Fruit fly (Drosophila melanogaster) whole organism, embryonic: ENCODE results near the gene CG11791.

Experiments used
- Bdp1 ChIP-seq: fragments of 200-800 bp; sonication (Bioruptor generic); optimal IDR thresholded peaks from 3 replicates; lab custom pipeline; 2016; ENCODE audit warnings: missing biosample characterization, missing genetic modification characterization
- CG10462 ChIP-seq: fragments of 200-800 bp; sonication (Bioruptor generic); optimal IDR thresholded peaks from 2 replicates; lab custom pipeline; 2016; ENCODE audit warnings: missing biosample characterization, missing genetic modification characterization
- CG10979 ChIP-seq: fragments of 200-800 bp; sonication (Bioruptor generic); optimal IDR thresholded peaks from 2 replicates; lab custom pipeline; 2018; ENCODE audit warnings: missing biosample characterization, mild to moderate bottlenecking, missing genetic modification characterization, moderate library complexity
- CG12942 ChIP-seq: fragments of 200-800 bp; sonication (Bioruptor generic); optimal IDR thresholded peaks from 3 replicates; lab custom pipeline; 2016; ENCODE audit warnings: missing biosample characterization, missing genetic modification characterization
- CG15479 ChIP-seq: fragments of 200-800 bp; sonication (Bioruptor generic); optimal IDR thresholded peaks from 3 replicates; lab custom pipeline; 2019; ENCODE audit warnings: missing biosample characterization, mild to moderate bottlenecking, missing genetic modification characterization, moderate library complexity
- CG16813 ChIP-seq: fragments of 200-800 bp; sonication (Bioruptor generic); IDR thresholded peaks from 3 replicates; pipeline ENCODE4 v1.3.6; 2022; ENCODE audit warnings: missing biosample characterization, missing genetic modification characterization; ENCODE audit not compliant: partially characterized antibody
- CG17612 ChIP-seq: fragments of 200-800 bp; sonication (Bioruptor generic); IDR thresholded peaks from 2 replicates; pipeline ENCODE4 v1.3.6; 2022; ENCODE audit warnings: missing biosample characterization, missing genetic modification characterization
- CG17829 ChIP-seq: fragments of 200-800 bp; optimal IDR thresholded peaks from 2 replicates; lab custom pipeline; 2019; ENCODE audit warnings: missing biosample characterization, mild to moderate bottlenecking, missing genetic modification characterization, moderate library complexity
- CG31224 ChIP-seq: fragments of 200-800 bp; sonication (Bioruptor generic); IDR thresholded peaks from 2 replicates; pipeline ENCODE4 v1.3.6; 2022; ENCODE audit warnings: missing biosample characterization, missing genetic modification characterization
- CG31388 ChIP-seq: fragments of 200-800 bp; sonication (Bioruptor generic); optimal IDR thresholded peaks from 2 replicates; lab custom pipeline; 2016; ENCODE audit warnings: missing biosample characterization, missing genetic modification characterization
- CG4282 ChIP-seq: fragments of 200-800 bp; sonication (Bioruptor generic); optimal IDR thresholded peaks from 2 replicates; lab custom pipeline; 2016; ENCODE audit warnings: missing biosample characterization, missing genetic modification characterization
- CG4730 ChIP-seq: fragments of 200-800 bp; sonication (Bioruptor generic); IDR thresholded peaks from 2 replicates; pipeline ENCODE4 v1.3.6; 2022; ENCODE audit warnings: missing biosample characterization, missing genetic modification characterization
- CG6654 ChIP-seq: fragments of 200-800 bp; sonication (Bioruptor generic); optimal IDR thresholded peaks from 2 replicates; lab custom pipeline; 2017; ENCODE audit warnings: missing biosample characterization, mild to moderate bottlenecking, missing genetic modification characterization
- CG6813 ChIP-seq: fragments of 200-800 bp; sonication (Bioruptor generic); optimal IDR thresholded peaks from 2 replicates; lab custom pipeline; 2017; ENCODE audit warnings: missing biosample characterization, missing genetic modification characterization, mild to moderate bottlenecking, moderate library complexity, missing genetic modification reagents
- CG9609 ChIP-seq: fragments of 200-800 bp; sonication (Bioruptor generic); optimal IDR thresholded peaks from 3 replicates; lab custom pipeline; 2016; ENCODE audit warnings: missing biosample characterization, missing genetic modification characterization
- CHES-1-like ChIP-seq: fragments of 200-800 bp; sonication (Bioruptor generic); optimal IDR thresholded peaks from 2 replicates; lab custom pipeline; 2016; ENCODE audit warnings: missing biosample characterization, missing genetic modification characterization
- Chrac-16 ChIP-seq: fragments of 200-800 bp; sonication (Bioruptor generic); optimal IDR thresholded peaks from 3 replicates; lab custom pipeline; 2016; ENCODE audit warnings: missing biosample characterization, missing genetic modification characterization
- Dll ChIP-seq: fragments of 200-800 bp; sonication (Bioruptor generic); IDR thresholded peaks from 4 replicates; pipeline ENCODE4 v1.3.6; 2022; ENCODE audit warnings: missing biosample characterization, missing genetic modification characterization; ENCODE audit not compliant: partially characterized antibody
- E2f1 ChIP-seq: fragments of 200-800 bp; sonication (Bioruptor generic); IDR thresholded peaks from 2 replicates; pipeline ENCODE4 v1.3.6; 2022; ENCODE audit warnings: missing biosample characterization, missing genetic modification characterization
- Ets65A ChIP-seq: fragments of 200-800 bp; sonication (Bioruptor generic); peaks from one replicate; lab custom pipeline; 2016; ENCODE audit warnings: missing biosample characterization, missing genetic modification characterization
- HLH54F ChIP-seq: fragments of 200-800 bp; sonication (Bioruptor generic); optimal IDR thresholded peaks from 3 replicates; lab custom pipeline; 2016; ENCODE audit warnings: missing biosample characterization, missing genetic modification characterization
- HmgZ ChIP-seq: fragments of 200-800 bp; sonication (Bioruptor generic); optimal IDR thresholded peaks from 2 replicates; lab custom pipeline; 2018; ENCODE audit warnings: missing biosample characterization, mild to moderate bottlenecking, missing genetic modification characterization
- Hr78 ChIP-seq, 2 experiments: fragments of 200-800 bp in 1 of 2; fragments of >200 bp in 1 of 2; sonication (Bioruptor generic) in 1 of 2; optimal IDR thresholded peaks; 2 replicates each; lab custom pipeline; 2017 to 2019; ENCODE audit warnings: missing biosample characterization in 2 of 2, missing genetic modification characterization in 2 of 2, mild to moderate bottlenecking in 1 of 2, moderate library complexity in 1 of 2
- MTF-1 ChIP-seq: fragments of 200-800 bp; sonication (Bioruptor generic); optimal IDR thresholded peaks from 2 replicates; lab custom pipeline; 2018; ENCODE audit warnings: missing biosample characterization, mild to moderate bottlenecking, missing genetic modification characterization, borderline replicate concordance
- NC2β ChIP-seq: fragments of 200-800 bp; sonication (Bioruptor generic); optimal IDR thresholded peaks from 2 replicates; lab custom pipeline; 2016; ENCODE audit warnings: missing biosample characterization, missing genetic modification characterization
- PHDP ChIP-seq: fragments of 200-800 bp; sonication (Bioruptor generic); optimal IDR thresholded peaks from 3 replicates; lab custom pipeline; 2018; ENCODE audit warnings: missing biosample characterization, mild to moderate bottlenecking, missing genetic modification characterization, moderate library complexity
- Ptx1 ChIP-seq: fragments of 200-800 bp; sonication (Bioruptor generic); IDR thresholded peaks from 2 replicates; pipeline ENCODE4 v1.3.6; 2022; ENCODE audit warnings: missing biosample characterization, missing genetic modification characterization
- Sin3A ChIP-seq: fragments of >200 bp; optimal IDR thresholded peaks from 2 replicates; lab custom pipeline; 2018
- Sry-β ChIP-seq: fragments of 200-800 bp; sonication (Bioruptor generic); optimal IDR thresholded peaks from 2 replicates; lab custom pipeline; 2018; ENCODE audit warnings: missing biosample characterization, mild to moderate bottlenecking, missing genetic modification characterization, moderate library complexity
- ac ChIP-seq: fragments of 200-800 bp; sonication (Bioruptor generic); optimal IDR thresholded peaks from 3 replicates; lab custom pipeline; 2017; ENCODE audit warnings: missing biosample characterization, mild to moderate bottlenecking, missing genetic modification characterization
- ash1 ChIP-seq: fragments of 200-800 bp; sonication (Bioruptor generic); optimal IDR thresholded peaks from 2 replicates; lab custom pipeline; 2018; ENCODE audit warnings: missing biosample characterization, mild to moderate bottlenecking, missing genetic modification characterization
- chif ChIP-seq, 2 experiments: fragments of 200-800 bp; sonication (Bioruptor generic); optimal IDR thresholded peaks; 3 replicates each; lab custom pipeline; 2016; ENCODE audit warnings: missing biosample characterization in 2 of 2, missing genetic modification characterization in 2 of 2
- danr ChIP-seq: fragments of 200-800 bp; sonication (Bioruptor generic); IDR thresholded peaks from 2 replicates; pipeline ENCODE4 v1.3.6; 2022; ENCODE audit warnings: missing biosample characterization, missing genetic modification characterization
- fru ChIP-seq: fragments of >200 bp; optimal IDR thresholded peaks from 2 replicates; lab custom pipeline; 2017
- gcm ChIP-seq: fragments of 200-800 bp; sonication (Bioruptor generic); optimal IDR thresholded peaks from 2 replicates; lab custom pipeline; 2019; ENCODE audit warnings: missing biosample characterization, mild to moderate bottlenecking, missing genetic modification characterization, moderate library complexity
- h ChIP-seq: fragments of >200 bp; optimal IDR thresholded peaks from 2 replicates; lab custom pipeline; 2017
- hth ChIP-seq: fragments of >200 bp; optimal IDR thresholded peaks from 2 replicates; lab custom pipeline; 2017; ENCODE audit warnings: inconsistent platforms
- kah ChIP-seq: fragments of 200-800 bp; sonication (Bioruptor generic); optimal IDR thresholded peaks from 2 replicates; lab custom pipeline; 2018; ENCODE audit warnings: missing biosample characterization, mild to moderate bottlenecking, missing genetic modification characterization
- kay ChIP-seq: fragments of 200-800 bp; sonication (Bioruptor generic); optimal IDR thresholded peaks from 2 replicates; lab custom pipeline; 2016; ENCODE audit warnings: missing biosample characterization, missing genetic modification characterization
- mam ChIP-seq: fragments of 200-800 bp; sonication (Bioruptor generic); optimal IDR thresholded peaks from 3 replicates; lab custom pipeline; 2016; ENCODE audit warnings: missing biosample characterization, missing genetic modification characterization
- mirr ChIP-seq: fragments of 200-800 bp; sonication (Bioruptor generic); optimal IDR thresholded peaks from 3 replicates; lab custom pipeline; 2018; ENCODE audit warnings: missing biosample characterization, mild to moderate bottlenecking, missing genetic modification characterization
- nau ChIP-seq: fragments of 200-800 bp; sonication (Bioruptor generic); optimal IDR thresholded peaks from 3 replicates; lab custom pipeline; 2017; ENCODE audit warnings: missing biosample characterization, mild to moderate bottlenecking, missing genetic modification characterization, missing genetic modification reagents
- nerfin-2 ChIP-seq: fragments of 200-800 bp; sonication (Bioruptor generic); IDR thresholded peaks from 2 replicates; pipeline ENCODE4 v1.3.6; 2022; ENCODE audit warnings: missing biosample characterization, missing genetic modification characterization; ENCODE audit not compliant: partially characterized antibody
- sens-2 ChIP-seq: fragments of 200-800 bp; sonication (Bioruptor generic); IDR thresholded peaks from 2 replicates; pipeline ENCODE4 v1.3.6; 2022; ENCODE audit warnings: missing biosample characterization, missing genetic modification characterization
- ssp ChIP-seq: fragments of 200-800 bp; sonication (Bioruptor generic); IDR thresholded peaks from 2 replicates; pipeline ENCODE4 v1.3.6; 2022; ENCODE audit warnings: missing biosample characterization, missing genetic modification characterization
- stwl ChIP-seq: fragments of 200-800 bp; sonication (Bioruptor generic); optimal IDR thresholded peaks from 3 replicates; lab custom pipeline; 2018; ENCODE audit warnings: missing biosample characterization, mild to moderate bottlenecking, missing genetic modification characterization, moderate library complexity
- tup ChIP-seq: fragments of 200-800 bp; sonication (Bioruptor generic); optimal IDR thresholded peaks from 2 replicates; lab custom pipeline; 2016; ENCODE audit warnings: missing biosample characterization, mild to moderate bottlenecking, missing genetic modification characterization, moderate library complexity

The CG11791 gene

DNA sequence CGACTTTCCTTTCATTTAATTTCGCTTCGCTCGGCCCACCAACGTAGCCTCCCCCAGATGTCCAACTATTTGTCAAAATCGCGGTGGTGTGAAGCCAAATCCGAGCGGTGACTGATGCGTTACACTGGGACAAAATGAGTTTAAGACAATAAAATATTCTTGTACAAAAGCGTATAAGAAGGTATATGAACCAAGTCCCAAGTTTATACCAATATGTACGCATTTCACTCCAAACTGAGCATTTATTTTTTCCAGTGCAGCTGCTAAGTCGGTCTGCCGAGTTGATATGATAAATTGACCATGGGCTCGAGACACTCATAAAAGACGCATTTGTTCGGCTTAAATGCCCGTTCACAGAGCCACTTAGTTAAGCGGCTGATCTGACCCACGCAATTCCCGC lies 44.7 kb upstream of the CG11791 start (continued):
- TF ChIP-seq tup (GFP tag; lab: Kevin White, UChicago) (no peak), CG15479 (GFP tag; lab: Kevin White, UChicago) (no peak), Hr78 (GFP tag; optimal IDR thresholded peaks at IDR 0.05; lab: Kevin White, UChicago) (no peak), Sin3A (lab: Kevin White, UChicago) (no peak), kay (GFP tag; lab: Kevin White, UChicago) (no peak), CG4730 (peak; percentile 31; the same call in 1 of the 2 replicates), hth (lab: Kevin White, UChicago) (no peak), Ptx1 (GFP tag; lab: Robert Waterston, UW) (peak; percentile 76), CG31388 (peak; percentile 8), CG31224 (peak; percentile 30; the same call in 1 of the 2 replicates), mam (GFP tag; lab: Kevin White, UChicago) (peak; percentile 43), Ets65A (GFP tag; lab: Kevin White, UChicago) (peak; percentile 73), gcm (GFP tag; lab: Kevin White, UChicago) (no peak), E2f1 (GFP tag; lab: Robert Waterston, UW) (peak; percentile 69), ash1 (GFP tag; lab: Kevin White, UChicago) (no peak), ssp (0 out of 2 replicates have a peak, but pooled peaks have one; percentile 22), NC2β (no peak), kah (GFP tag; lab: Kevin White, UChicago) (no peak), CG17829 (tag; lab: Kevin White, UChicago) (peak; percentile 33), chif (GFP tag; optimal IDR thresholded peaks at IDR 0.05; lab: Kevin White, UChicago) (peak; percentile 58 to 71), fru (lab: Kevin White, UChicago) (no peak), CG10462 (GFP tag; lab: Kevin White, UChicago) (peak; percentile 1), ac (GFP tag; lab: Kevin White, UChicago) (no peak), Sry-β (no peak), CG17612 (GFP tag; lab: Robert Waterston, UW) (no peak), CG6813 (GFP tag; lab: Kevin White, UChicago) (peak; percentile 29), nau (GFP tag; lab: Kevin White, UChicago) (no peak), CG9609 (GFP tag; lab: Kevin White, UChicago) (peak; percentile 36), Bdp1 (GFP tag; lab: Kevin White, UChicago) (peak; percentile 38), h (lab: Kevin White, UChicago) (no peak), mirr (GFP tag; lab: Kevin White, UChicago) (no peak), Chrac-16 (GFP tag; lab: Kevin White, UChicago) (peak; percentile 50), nerfin-2 (GFP tag; lab: Robert Waterston, UW) (no peak), MTF-1 (GFP tag; lab: Kevin White, UChicago) (peak; percentile 8), HmgZ (no peak), stwl (tag; lab: Kevin White, UChicago) (no peak), PHDP (tag; lab: Kevin White, UChicago) (no peak), Dll (GFP tag; lab: Robert Waterston, UW) (no peak), CG16813 (no peak), CG12942 (GFP tag; lab: Kevin White, UChicago) (peak; percentile 44), HLH54F (GFP tag; lab: Kevin White, UChicago) (no peak), CG4282 (no peak), sens-2 (GFP tag; lab: Robert Waterston, UW) (no peak), CG6654 (no peak), CHES-1-like (GFP tag; lab: Kevin White, UChicago) (peak; percentile 27), danr (no peak), CG10979 (peak; percentile 64)
